Fruit fly (Drosophila melanogaster) whole organism, embryonic: ENCODE results near the gene sals.

Experiments used
- Abd-B ChIP-seq: fragments of 200-800 bp; sonication (Bioruptor generic); optimal IDR thresholded peaks from 2 replicates; lab custom pipeline; 2018; ENCODE audit warnings: missing biosample characterization, mild to moderate bottlenecking, missing genetic modification characterization, moderate library complexity
- Blimp-1 ChIP-seq: fragments of 200-800 bp; sonication (Bioruptor generic); optimal IDR thresholded peaks from 3 replicates; lab custom pipeline; 2018; ENCODE audit warnings: missing biosample characterization, missing genetic modification characterization, mild to moderate bottlenecking, moderate library complexity, missing genetic modification reagents
- CG13287 ChIP-seq: fragments of 200-800 bp; sonication (Bioruptor generic); IDR thresholded peaks from 2 replicates; pipeline ENCODE4 v1.3.6; 2022; ENCODE audit warnings: missing biosample characterization, missing genetic modification characterization; ENCODE audit not compliant: partially characterized antibody
- CG13775 ChIP-seq: fragments of 200-800 bp; sonication (Bioruptor generic); optimal IDR thresholded peaks from 3 replicates; lab custom pipeline; 2017; ENCODE audit warnings: missing biosample characterization, mild to moderate bottlenecking, missing genetic modification characterization
- CG6654 ChIP-seq: fragments of 200-800 bp; sonication (Bioruptor generic); optimal IDR thresholded peaks from 2 replicates; lab custom pipeline; 2017; ENCODE audit warnings: missing biosample characterization, mild to moderate bottlenecking, missing genetic modification characterization
- Doc3 ChIP-seq: fragments of 200-800 bp; sonication (Bioruptor generic); IDR thresholded peaks from 3 replicates; pipeline ENCODE4 v1.3.6; 2022; ENCODE audit warnings: missing biosample characterization, missing genetic modification characterization; ENCODE audit not compliant: partially characterized antibody
- PHDP ChIP-seq: fragments of 200-800 bp; sonication (Bioruptor generic); optimal IDR thresholded peaks from 3 replicates; lab custom pipeline; 2018; ENCODE audit warnings: missing biosample characterization, mild to moderate bottlenecking, missing genetic modification characterization, moderate library complexity
- bab2 ChIP-seq: fragments of 200-800 bp; sonication (Bioruptor generic); optimal IDR thresholded peaks from 2 replicates; lab custom pipeline; 2016; ENCODE audit warnings: missing biosample characterization, missing genetic modification characterization
- fd102C ChIP-seq: fragments of 200-800 bp; sonication (Bioruptor generic); optimal IDR thresholded peaks from 2 replicates; lab custom pipeline; 2018; ENCODE audit warnings: missing biosample characterization, mild to moderate bottlenecking, missing genetic modification characterization, moderate library complexity
- org-1 ChIP-seq: fragments of 200-800 bp; sonication (Bioruptor generic); optimal IDR thresholded peaks from 2 replicates; lab custom pipeline; 2017; ENCODE audit warnings: missing biosample characterization, missing genetic modification characterization
- slp2 ChIP-seq: fragments of 200-800 bp; sonication (Bioruptor generic); optimal IDR thresholded peaks from 2 replicates; lab custom pipeline; 2016; ENCODE audit warnings: missing biosample characterization, missing genetic modification characterization
- vvl ChIP-seq: fragments of 200-800 bp; sonication (Bioruptor generic); IDR thresholded peaks from 2 replicates; pipeline ENCODE4 v1.3.6; 2022; ENCODE audit warnings: missing biosample characterization, missing genetic modification characterization
- zen2 ChIP-seq: fragments of 200-800 bp; sonication (Bioruptor generic); IDR thresholded peaks from 3 replicates; pipeline ENCODE4 v1.3.6; 2022; ENCODE audit warnings: missing biosample characterization, missing genetic modification characterization; ENCODE audit not compliant: partially characterized antibody

DNA sequence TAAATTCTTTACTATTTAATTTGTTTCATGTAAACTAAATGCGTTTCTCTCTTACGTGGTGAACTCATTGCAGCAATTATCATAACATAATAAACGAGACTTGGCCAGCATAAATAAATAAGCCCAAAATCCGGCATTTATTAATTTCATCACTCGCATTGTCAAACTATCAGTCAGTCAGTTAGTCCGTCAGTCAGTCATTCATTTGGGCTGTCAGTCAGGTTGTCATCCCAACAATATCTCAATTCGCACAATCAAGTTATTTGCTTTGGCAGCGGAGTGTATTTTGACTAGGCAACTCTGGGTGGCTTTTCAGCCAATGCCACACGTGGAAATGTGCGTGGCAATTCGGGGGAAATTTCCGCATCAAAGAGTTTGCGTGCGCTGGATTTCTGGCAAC, 16.2 kb upstream of the sals start:
- TF ChIP-seq CG13775 (no peak), org-1 (no peak), slp2 (GFP tag; lab: Kevin White, UChicago) (no peak), fd102C (GFP tag; lab: Kevin White, UChicago) (no peak), PHDP (tag; lab: Kevin White, UChicago) (no peak), Abd-B (no peak), CG13287 (GFP tag; lab: Robert Waterston, UW) (no peak), bab2 (GFP tag; lab: Kevin White, UChicago) (no peak), Blimp-1 (GFP tag; lab: Kevin White, UChicago) (no peak), Doc3 (GFP tag; lab: Robert Waterston, UW) (no peak), zen2 (GFP tag; lab: Robert Waterston, UW) (no peak), vvl (GFP tag; lab: Robert Waterston, UW) (no peak), CG6654 (GFP tag; lab: Kevin White, UChicago) (no peak)
